Fruit fly (Drosophila melanogaster) whole organism: ENCODE results near the gene Rilpl.

Source experiments
- Dll ChIP-seq: fragments of >200 bp; optimal IDR thresholded peaks from 2 replicates; lab custom pipeline; 2017
- psq ChIP-seq: fragments of >200 bp; optimal IDR thresholded peaks from 2 replicates; lab custom pipeline; 2017
- usp ChIP-seq: fragments of >200 bp; optimal IDR thresholded peaks from 2 replicates; lab custom pipeline; 2017; ENCODE audit warnings: missing biosample characterization, missing genetic modification characterization, mixed read lengths

DNA sequence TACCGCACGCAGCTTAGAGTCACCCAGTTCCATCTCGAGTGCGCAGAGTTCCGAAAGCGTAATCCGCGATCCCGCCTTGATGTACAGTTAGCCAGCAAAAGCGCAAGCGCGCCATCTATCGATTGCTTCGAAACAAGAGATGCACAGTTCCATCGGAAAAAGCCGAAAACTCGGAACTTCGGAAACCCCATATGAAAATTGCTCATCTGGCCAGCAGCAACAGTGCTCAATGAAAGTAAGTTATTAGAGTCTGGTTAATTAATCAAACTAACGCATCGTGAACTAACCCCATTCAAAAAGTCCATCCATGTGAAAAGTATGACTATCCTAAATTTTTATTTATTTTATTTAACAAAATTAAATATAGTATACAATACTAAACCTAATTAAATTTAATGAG, 35.4 kb upstream of the Rilpl start, which contains the start of gene png:
- TF ChIP-seq Dll (lab: Kevin White, UChicago), result no peak
- TF ChIP-seq psq, result no peak
- TF ChIP-seq usp (GFP tag; lab: Kevin White, UChicago), result no peak
